Worm (Caenorhabditis elegans) whole organism, L4 larva: ENCODE data around the gene trx-1.

ENCODE experiments used
- F10B5.3 ChIP-seq: sonication (generic microtip); optimal IDR thresholded peaks from 2 replicates; lab custom pipeline; 2016; ENCODE audit warnings: mild to moderate bottlenecking, missing genetic modification characterization, missing compliant biosample characterization
- F26F4.8 ChIP-seq: fragments of 200-800 bp; sonication (Bioruptor generic); conservative IDR thresholded peaks from 2 replicates; pipeline ENCODE4 v1.3.6; 2022; ENCODE audit warnings: missing genetic modification characterization, missing compliant biosample characterization
- F37D6.2 ChIP-seq: sonication (generic microtip); optimal IDR thresholded peaks from 2 replicates; lab custom pipeline; 2016; ENCODE audit warnings: mild to moderate bottlenecking, missing genetic modification characterization, missing compliant biosample characterization
- F49E8.2 ChIP-seq: sonication (generic microtip); optimal IDR thresholded peaks from 2 replicates; lab custom pipeline; 2016; ENCODE audit warnings: missing compliant biosample characterization, mild to moderate bottlenecking, missing genetic modification characterization, borderline replicate concordance
- T20F7.1 ChIP-seq: fragments of 200-800 bp; sonication (Bioruptor generic); optimal IDR thresholded peaks from 2 replicates; lab custom pipeline; 2018; ENCODE audit warnings: mild to moderate bottlenecking, missing genetic modification characterization, missing compliant biosample characterization
- T26A8.4 ChIP-seq: fragments of 200-800 bp; sonication (Bioruptor generic); IDR thresholded peaks from 2 replicates; pipeline ENCODE4 v1.3.6; 2022; ENCODE audit warnings: missing genetic modification characterization, missing compliant biosample characterization
- Y48G9A.11 ChIP-seq: fragments of 200-800 bp; sonication (Bioruptor generic); IDR thresholded peaks from 2 replicates; pipeline ENCODE4 v1.3.6; 2022; ENCODE audit warnings: missing genetic modification reagents, missing genetic modification characterization, missing compliant biosample characterization
- ZK546.5 ChIP-seq, 2 experiments: sonication (generic microtip); optimal IDR thresholded peaks; 2 replicates each; lab custom pipeline; 2017; ENCODE audit warnings: missing biosample characterization in 2 of 2, missing genetic modification characterization in 2 of 2
- aha-1 ChIP-seq: fragments of 150-350 bp; peaks from one replicate; lab custom pipeline; 2014; ENCODE audit warnings: missing biosample characterization, missing genetic modification characterization
- attf-4 ChIP-seq: sonication (generic microtip); optimal IDR thresholded peaks from 3 replicates; lab custom pipeline; 2017; ENCODE audit warnings: missing biosample characterization, missing genetic modification characterization
- ceh-20 ChIP-seq: fragments of 200-800 bp; sonication (Bioruptor generic); IDR thresholded peaks from 2 replicates; pipeline ENCODE4 v1.3.6; 2022; ENCODE audit warnings: missing genetic modification reagents, missing genetic modification characterization, missing compliant biosample characterization
- ceh-28 ChIP-seq: fragments of 150-350 bp; optimal IDR thresholded peaks from 2 replicates; lab custom pipeline; 2014; ENCODE audit warnings: missing biosample characterization, missing genetic modification reagents, missing genetic modification characterization
- ceh-44 ChIP-seq: fragments of 200-800 bp; sonication (Bioruptor generic); IDR thresholded peaks from 2 replicates; pipeline ENCODE4 v1.3.6; 2022; ENCODE audit warnings: missing genetic modification reagents, missing genetic modification characterization, missing compliant biosample characterization
- ceh-82 ChIP-seq: sonication (generic microtip); optimal IDR thresholded peaks from 2 replicates; lab custom pipeline; 2017; ENCODE audit warnings: missing biosample characterization, missing genetic modification characterization
- ces-1 ChIP-seq: fragments of 150-350 bp; sonication (generic microtip); optimal IDR thresholded peaks from 4 replicates; lab custom pipeline; 2014; ENCODE audit warnings: missing biosample characterization, missing genetic modification reagents, missing genetic modification characterization
- cey-2 ChIP-seq: sonication (generic microtip); optimal IDR thresholded peaks from 3 replicates; lab custom pipeline; 2017; ENCODE audit warnings: missing genetic modification characterization, mild to moderate bottlenecking, missing compliant biosample characterization, antibody characterized with exemption, borderline replicate concordance; ENCODE audit not compliant: insufficient read depth
- daf-19 ChIP-seq: fragments of 200-800 bp; sonication (Bioruptor generic); conservative IDR thresholded peaks from 2 replicates; pipeline ENCODE4 v1.3.6; 2022; ENCODE audit warnings: missing genetic modification characterization, missing compliant biosample characterization
- daf-8 ChIP-seq: fragments of 200-800 bp; sonication (Bioruptor generic); IDR thresholded peaks from 2 replicates; pipeline ENCODE4 v1.3.6; 2022; ENCODE audit warnings: missing genetic modification characterization, missing compliant biosample characterization
- dpl-1 ChIP-seq: fragments of 150-350 bp; optimal IDR thresholded peaks from 2 replicates; lab custom pipeline; 2014; ENCODE audit warnings: missing biosample characterization, missing genetic modification reagents, missing genetic modification characterization
- duxl-1 ChIP-seq: sonication (generic microtip); optimal IDR thresholded peaks from 2 replicates; lab custom pipeline; 2016; ENCODE audit warnings: mild to moderate bottlenecking, missing genetic modification characterization, moderate library complexity, missing compliant biosample characterization; ENCODE audit not compliant: poor library complexity
- fkh-10 ChIP-seq: fragments of 150-350 bp; optimal IDR thresholded peaks from 2 replicates; lab custom pipeline; 2014; ENCODE audit warnings: missing biosample characterization, missing genetic modification reagents, missing genetic modification characterization
- hif-1 ChIP-seq, 2 experiments: sonication (generic microtip); optimal IDR thresholded peaks; 2 replicates each; lab custom pipeline; 2016 to 2017; ENCODE audit warnings: missing compliant biosample characterization in 2 of 2, missing genetic modification characterization in 2 of 2, missing genetic modification reagents in 2 of 2, missing genotype in 2 of 2, mild to moderate bottlenecking in 1 of 2
- hmg-1.1 ChIP-seq: fragments of 200-800 bp; sonication (Bioruptor generic); IDR thresholded peaks from 2 replicates; pipeline ENCODE4 v1.3.6; 2022; ENCODE audit warnings: missing genetic modification reagents, missing genetic modification characterization, missing compliant biosample characterization
- jun-1 ChIP-seq: fragments of 150-350 bp; optimal IDR thresholded peaks from 2 replicates; lab custom pipeline; 2014; ENCODE audit warnings: missing biosample characterization, missing genetic modification reagents, missing genetic modification characterization
- lim-7 ChIP-seq: fragments of 200-800 bp; sonication (Bioruptor generic); IDR thresholded peaks from 2 replicates; pipeline ENCODE4 v1.3.6; 2022; ENCODE audit warnings: missing genetic modification characterization, missing compliant biosample characterization
- lin-15B ChIP-seq: fragments of 150-350 bp; sonication (generic microtip); optimal IDR thresholded peaks from 3 replicates; lab custom pipeline; 2014; ENCODE audit warnings: missing biosample characterization, missing genetic modification characterization
- lin-38 ChIP-seq: fragments of 200-800 bp; sonication (Bioruptor generic); IDR thresholded peaks from 2 replicates; pipeline ENCODE4 v1.3.6; 2022; ENCODE audit warnings: missing genetic modification reagents, missing genetic modification characterization, missing compliant biosample characterization
- lir-3 ChIP-seq: sonication (generic microtip); optimal IDR thresholded peaks from 2 replicates; lab custom pipeline; 2016; ENCODE audit warnings: mild to moderate bottlenecking, missing genetic modification characterization, missing compliant biosample characterization
- lsy-2 ChIP-seq, 2 experiments: fragments of 150-350 bp in 1 of 2; sonication (generic microtip) in 1 of 2; optimal IDR thresholded peaks; 2 replicates each; lab custom pipeline; 2014 to 2017; ENCODE audit warnings: missing biosample characterization in 2 of 2, missing genetic modification characterization in 2 of 2
- madf-5 ChIP-seq, 2 experiments: fragments of 200-800 bp; sonication (Bioruptor generic); IDR thresholded peaks; 2 replicates each; pipeline ENCODE4 v1.3.6; 2022; ENCODE audit warnings: missing compliant biosample characterization in 2 of 2, missing genetic modification characterization in 2 of 2
- mdl-1 ChIP-seq, 2 experiments: fragments of 150-350 bp in 1 of 2; sonication (generic microtip) in 1 of 2; optimal IDR thresholded peaks; 2 replicates each; lab custom pipeline; 2014 to 2017; ENCODE audit warnings: missing biosample characterization in 2 of 2, missing genetic modification characterization in 2 of 2
- mxl-2 ChIP-seq: fragments of 200-800 bp; sonication (Bioruptor generic); conservative IDR thresholded peaks from 2 replicates; pipeline ENCODE4 v1.3.6; 2022; ENCODE audit warnings: missing genetic modification reagents, missing genetic modification characterization, missing compliant biosample characterization
- mxl-3 ChIP-seq: fragments of 200-800 bp; sonication (Bioruptor generic); optimal IDR thresholded peaks from 2 replicates; lab custom pipeline; 2018; ENCODE audit warnings: mild to moderate bottlenecking, missing genetic modification characterization, missing compliant biosample characterization
- nhr-10 ChIP-seq: fragments of 150-350 bp; optimal IDR thresholded peaks from 2 replicates; lab custom pipeline; 2014; ENCODE audit warnings: missing biosample characterization, missing genetic modification characterization
- nhr-102 ChIP-seq: sonication (generic microtip); optimal IDR thresholded peaks from 2 replicates; lab custom pipeline; 2016; ENCODE audit warnings: mild to moderate bottlenecking, missing genetic modification characterization, moderate library complexity, missing compliant biosample characterization
- nhr-11 ChIP-seq: fragments of 150-350 bp; optimal IDR thresholded peaks from 2 replicates; lab custom pipeline; 2014; ENCODE audit warnings: missing biosample characterization, missing genetic modification characterization
- nhr-237 ChIP-seq: sonication (generic microtip); optimal IDR thresholded peaks from 2 replicates; lab custom pipeline; 2017; ENCODE audit warnings: missing biosample characterization, missing genetic modification characterization
- nhr-42 ChIP-seq: fragments of 200-800 bp; sonication (Bioruptor generic); IDR thresholded peaks from 2 replicates; pipeline ENCODE4 v1.3.6; 2022; ENCODE audit warnings: missing genetic modification characterization, missing compliant biosample characterization
- nhr-76 ChIP-seq: fragments of 150-350 bp; optimal IDR thresholded peaks from 2 replicates; lab custom pipeline; 2014; ENCODE audit warnings: missing biosample characterization, missing genetic modification characterization
- nhr-77 ChIP-seq: fragments of 150-350 bp; optimal IDR thresholded peaks from 2 replicates; lab custom pipeline; 2014; ENCODE audit warnings: missing biosample characterization, missing genetic modification characterization
- php-3 ChIP-seq: fragments of 200-800 bp; sonication (Bioruptor generic); IDR thresholded peaks from 2 replicates; pipeline ENCODE4 v1.3.6; 2022; ENCODE audit warnings: missing genetic modification reagents, missing genetic modification characterization, missing compliant biosample characterization
- skn-1 ChIP-seq: fragments of 150-350 bp; optimal IDR thresholded peaks from 2 replicates; lab custom pipeline; 2014; ENCODE audit warnings: missing biosample characterization, missing genetic modification characterization
- tag-97 ChIP-seq: fragments of 200-800 bp; sonication (Bioruptor generic); IDR thresholded peaks from 2 replicates; pipeline ENCODE4 v1.3.6; 2022; ENCODE audit warnings: missing genetic modification characterization, missing compliant biosample characterization
- tra-1 ChIP-seq: fragments of 200-800 bp; sonication (Bioruptor generic); IDR thresholded peaks from 2 replicates; pipeline ENCODE4 v1.3.6; 2022; ENCODE audit warnings: missing genetic modification reagents, missing genetic modification characterization, missing compliant biosample characterization
- unc-130 ChIP-seq: sonication (generic microtip); optimal IDR thresholded peaks from 2 replicates; lab custom pipeline; 2016; ENCODE audit warnings: missing genetic modification reagents, missing genetic modification characterization, missing compliant biosample characterization
- unc-39 ChIP-seq: sonication (generic microtip); optimal IDR thresholded peaks from 2 replicates; lab custom pipeline; 2017; ENCODE audit warnings: missing biosample characterization, missing genetic modification characterization
- unc-62 ChIP-seq, 3 experiments: fragments of 150-350 bp in 1 of 3; sonication (generic microtip); optimal IDR thresholded peaks in 2 of 3; peaks in 1 of 3; 1 replicate in 1 of 3; 2 replicates in 2 of 3; lab custom pipeline; 2014 to 2017; ENCODE audit warnings: missing biosample characterization in 3 of 3, missing genetic modification characterization in 3 of 3, missing genetic modification reagents in 3 of 3, missing genotype in 1 of 3
- zag-1 ChIP-seq: fragments of 150-350 bp; optimal IDR thresholded peaks from 2 replicates; lab custom pipeline; 2014; ENCODE audit warnings: missing biosample characterization, missing genetic modification characterization
- zfp-3 ChIP-seq: fragments of 200-800 bp; sonication (Bioruptor generic); conservative IDR thresholded peaks from 2 replicates; pipeline ENCODE4 v1.3.6; 2022; ENCODE audit warnings: missing genetic modification reagents, missing genetic modification characterization, missing compliant biosample characterization
- zip-2 ChIP-seq: fragments of 150-350 bp; optimal IDR thresholded peaks from 2 replicates; lab custom pipeline; 2014; ENCODE audit warnings: missing biosample characterization, missing genetic modification characterization
- ztf-7 ChIP-seq: fragments of 150-350 bp; optimal IDR thresholded peaks from 2 replicates; lab custom pipeline; 2014; ENCODE audit warnings: missing biosample characterization, missing genetic modification characterization

The trx-1 gene

ce11 chrII:7756810-7757209 lies 3.4 kb upstream of the trx-1 start (continued):
- TF ChIP-seq tra-1 (GFP tag; lab: Robert Waterston, UW) (peak; percentile 64), unc-39 (no peak), nhr-11 (no peak), ceh-20 (GFP tag; lab: Robert Waterston, UW) (no peak), madf-5 (GFP tag; IDR thresholded peaks at IDR 0.05; lab: Robert Waterston, UW) (peak in 1 of 2 experiments; percentile 59; a peak in 1 of 4 replicates), unc-62 (GFP tag; optimal IDR thresholded peaks at IDR 0.05 in 1 of 2; lab: Kevin White, UChicago) (no peak), unc-62 (tag; optimal IDR thresholded peaks at IDR 0.05; lab: Kevin White, UChicago) (no peak), zip-2 (peak; percentile 59), nhr-77 (peak; percentile 49), zag-1 (tag; lab: Kevin White, UChicago) (no peak), cey-2 (tag; lab: Kevin White, UChicago) (no peak), hif-1 (tag; optimal IDR thresholded peaks at IDR 0.05; lab: Kevin White, UChicago) (peak in 1 of 2 experiments; percentile 23), lir-3 (tag; lab: Kevin White, UChicago) (peak; percentile 22), lsy-2 (tag; optimal IDR thresholded peaks at IDR 0.05; lab: Kevin White, UChicago) (peak in 1 of 2 experiments; percentile 74), F49E8.2 (peak; percentile 11), ces-1 (GFP tag; lab: Kevin White, UChicago) (no peak), F26F4.8 (GFP tag; lab: Robert Waterston, UW) (no peak), lin-38 (peak; percentile 69; the same call in 1 of the 2 replicates), zfp-3 (GFP tag; lab: Robert Waterston, UW) (peak; percentile 62), lin-15B (no peak), F10B5.3 (tag; lab: Kevin White, UChicago) (peak; percentile 17), ceh-44 (GFP tag; lab: Robert Waterston, UW) (no peak), jun-1 (tag; lab: Kevin White, UChicago) (no peak), dpl-1 (peak; percentile 34), nhr-10 (tag; lab: Kevin White, UChicago) (peak; percentile 24), nhr-102 (tag; lab: Kevin White, UChicago) (peak; percentile 65), tag-97 (GFP tag; lab: Robert Waterston, UW) (no peak), ceh-82 (tag; lab: Kevin White, UChicago) (no peak), mxl-3 (GFP tag; lab: Kevin White, UChicago) (no peak), skn-1 (no peak), mdl-1 (tag; optimal IDR thresholded peaks at IDR 0.05; lab: Kevin White, UChicago) (peak in 1 of 2 experiments; percentile 46), mxl-2 (GFP tag; lab: Robert Waterston, UW) (no peak), nhr-76 (tag; lab: Kevin White, UChicago) (no peak), php-3 (peak; percentile 44; the same call in 1 of the 2 replicates), T26A8.4 (GFP tag; lab: Robert Waterston, UW) (peak; percentile 75), nhr-42 (GFP tag; lab: Robert Waterston, UW) (no peak), hmg-1.1 (GFP tag; lab: Robert Waterston, UW) (peak; percentile 57), daf-8 (no peak), daf-19 (GFP tag; lab: Robert Waterston, UW) (0 out of 2 replicates have a peak, but pooled peaks have one; percentile 40), lim-7 (peak; percentile 68), unc-130 (GFP tag; lab: Kevin White, UChicago) (no peak), duxl-1 (tag; lab: Kevin White, UChicago) (peak; percentile 6), attf-4 (tag; lab: Kevin White, UChicago) (no peak), Y48G9A.11 (peak; percentile 72), aha-1 (tag; lab: Kevin White, UChicago) (peak; percentile 79), ztf-7 (tag; lab: Kevin White, UChicago) (no peak), ceh-28 (tag; lab: Kevin White, UChicago) (no peak), F37D6.2 (no peak), nhr-237 (tag; lab: Kevin White, UChicago) (no peak), T20F7.1 (GFP tag; lab: Kevin White, UChicago) (peak; percentile 58), fkh-10 (no peak), ZK546.5 (tag; optimal IDR thresholded peaks at IDR 0.05; lab: Kevin White, UChicago) (no peak)
